Comparison of ENCODE assay signal across 5 fruit fly cellular contexts in genomic region chr3L:3036951-3037586, dm6.
A peak's percentile ranks its signal among the peaks of the same experiment; 100 is the strongest.
TF ChIP-seq lines count a peak whose summit lies in the region.

No protein-coding gene starts in this region.

- TF ChIP-seq CTCF in whole organism, embryonic (GFP tag; optimal IDR thresholded peaks at IDR 0.05; lab: Kevin White, UChicago): no peak

TF ChIP-seq in whole organism, 6 proteins besides CTCF, POLR2A, EP300 and RAD21:
- no peak for TF ChIP-seq EcR (GFP tag; optimal IDR thresholded peaks at IDR 0.05; lab: Kevin White, UChicago)
- peak; percentile 77 for TF ChIP-seq pan (optimal IDR thresholded peaks at IDR 0.05; lab: Kevin White, UChicago)

TF ChIP-seq in whole organism, embryonic, 481 proteins besides CTCF, POLR2A, EP300 and RAD21 (continues in another document):
- TF ChIP-seq Max (GFP tag; optimal IDR thresholded peaks at IDR 0.05; lab: Kevin White, UChicago): no peak
- no peak for TF ChIP-seq CG12391 (tag; optimal IDR thresholded peaks at IDR 0.05; lab: Kevin White, UChicago)
- no peak for TF ChIP-seq bowl (GFP tag; IDR thresholded peaks at IDR 0.05; lab: Robert Waterston, UW)
- no peak for TF ChIP-seq Mad (GFP tag; optimal IDR thresholded peaks at IDR 0.05; lab: Kevin White, UChicago)
- 0 out of 2 replicates have a peak, but pooled peaks have one; percentile 17 for TF ChIP-seq slbo (GFP tag; IDR thresholded peaks at IDR 0.05; lab: Robert Waterston, UW)
- TF ChIP-seq ase (GFP tag; IDR thresholded peaks at IDR 0.05; lab: Robert Waterston, UW): no peak
- TF ChIP-seq CG31441 (GFP tag; IDR thresholded peaks at IDR 0.05; lab: Robert Waterston, UW): no peak
- peak; percentile 13 for TF ChIP-seq vfl (GFP tag; optimal IDR thresholded peaks at IDR 0.05; lab: Kevin White, UChicago)
- peak; percentile 29; the same call in 1 of the 3 replicates for TF ChIP-seq row (GFP tag; IDR thresholded peaks at IDR 0.05; lab: Robert Waterston, UW)
- 0 out of 3 replicates have a peak, but pooled peaks have one; percentile 9 for TF ChIP-seq ken (GFP tag; IDR thresholded peaks at IDR 0.05; lab: Robert Waterston, UW)
- TF ChIP-seq ttk (GFP tag; IDR thresholded peaks at IDR 0.05; lab: Robert Waterston, UW): no peak
- TF ChIP-seq CG14860 (GFP tag; IDR thresholded peaks at IDR 0.05; lab: Robert Waterston, UW; ENCODE audit: partially characterized antibody): no peak
- TF ChIP-seq CG18011 (GFP tag; optimal IDR thresholded peaks at IDR 0.05; lab: Kevin White, UChicago): no peak
- TF ChIP-seq grau (tag; optimal IDR thresholded peaks at IDR 0.05; lab: Kevin White, UChicago): peak; percentile 3
- no peak for TF ChIP-seq BtbVII (GFP tag; optimal IDR thresholded peaks at IDR 0.05; lab: Kevin White, UChicago)
- TF ChIP-seq CG5245 (GFP tag; optimal IDR thresholded peaks at IDR 0.05; lab: Kevin White, UChicago): no peak
- TF ChIP-seq Hr51 (GFP tag; optimal IDR thresholded peaks at IDR 0.05; lab: Kevin White, UChicago): peak in 1 of 2 experiments; percentile 20
- TF ChIP-seq Hey (tag; optimal IDR thresholded peaks at IDR 0.05; lab: Kevin White, UChicago): no peak
- peak; percentile 7 for TF ChIP-seq Oli (tag; optimal IDR thresholded peaks at IDR 0.05; lab: Kevin White, UChicago)
- TF ChIP-seq sens (GFP tag; lab: Kevin White, UChicago): peak; percentile 38
- TF ChIP-seq pros (GFP tag; optimal IDR thresholded peaks at IDR 0.05; lab: Kevin White, UChicago): peak; percentile 8
- TF ChIP-seq crol (GFP tag; IDR thresholded peaks at IDR 0.05; lab: Robert Waterston, UW): peak; percentile 91

TF ChIP-seq in whole organism, prepupa, 60 proteins besides CTCF, POLR2A, EP300 and RAD21 (continues in another document):
- no peak for TF ChIP-seq CG6276 (GFP tag; optimal IDR thresholded peaks at IDR 0.05; lab: Kevin White, UChicago)
- no peak for TF ChIP-seq CG32006 (GFP tag; optimal IDR thresholded peaks at IDR 0.05; lab: Kevin White, UChicago)
- peak; percentile 27 for TF ChIP-seq pdm3 (GFP tag; optimal IDR thresholded peaks at IDR 0.05; lab: Kevin White, UChicago)
- TF ChIP-seq salr (GFP tag; optimal IDR thresholded peaks at IDR 0.05; lab: Kevin White, UChicago): no peak
- TF ChIP-seq Ets21C (GFP tag; optimal IDR thresholded peaks at IDR 0.05; lab: Kevin White, UChicago): peak; percentile 22
- TF ChIP-seq cyc (GFP tag; optimal IDR thresholded peaks at IDR 0.05; lab: Kevin White, UChicago): peak; percentile 13
- TF ChIP-seq Smox (GFP tag; optimal IDR thresholded peaks at IDR 0.05; lab: Kevin White, UChicago): peak; percentile 52
- TF ChIP-seq esn (GFP tag; optimal IDR thresholded peaks at IDR 0.05; lab: Kevin White, UChicago): peak; percentile 53
- TF ChIP-seq dsx (GFP tag; optimal IDR thresholded peaks at IDR 0.05; lab: Kevin White, UChicago; ENCODE audit: poor library complexity, severe bottlenecking): no peak
- peak; percentile 58 for TF ChIP-seq Met (GFP tag; optimal IDR thresholded peaks at IDR 0.05; lab: Kevin White, UChicago)
- TF ChIP-seq lz (GFP tag; optimal IDR thresholded peaks at IDR 0.05; lab: Kevin White, UChicago): peak; percentile 53
- TF ChIP-seq achi (GFP tag; optimal IDR thresholded peaks at IDR 0.05; lab: Kevin White, UChicago): peak; percentile 28
- peak; percentile 81 for TF ChIP-seq svp (GFP tag; lab: Kevin White, UChicago)
- peak; percentile 25 for TF ChIP-seq CG6792 (GFP tag; optimal IDR thresholded peaks at IDR 0.05; lab: Kevin White, UChicago)
- no peak for TF ChIP-seq CG6163 (GFP tag; IDR thresholded peaks at IDR 0.05; lab: Robert Waterston, UW)
- peak; percentile 66 for TF ChIP-seq Eip93F (GFP tag; optimal IDR thresholded peaks at IDR 0.05; lab: Kevin White, UChicago)
- peak; percentile 13 for TF ChIP-seq CG8319 (GFP tag; optimal IDR thresholded peaks at IDR 0.05; lab: Kevin White, UChicago)
- peak; percentile 67 for TF ChIP-seq Hr39 (GFP tag; optimal IDR thresholded peaks at IDR 0.05; lab: Kevin White, UChicago)
- TF ChIP-seq CG11902 (GFP tag; optimal IDR thresholded peaks at IDR 0.05; lab: Kevin White, UChicago): peak; percentile 8
- TF ChIP-seq CG8632 (GFP tag; optimal IDR thresholded peaks at IDR 0.05; lab: Kevin White, UChicago): no peak
- TF ChIP-seq OdsH (GFP tag; optimal IDR thresholded peaks at IDR 0.05; lab: Kevin White, UChicago): peak; percentile 39
- TF ChIP-seq CG7368 (GFP tag; optimal IDR thresholded peaks at IDR 0.05; lab: Kevin White, UChicago): peak; percentile 3
- peak; percentile 54 for TF ChIP-seq topi (GFP tag; optimal IDR thresholded peaks at IDR 0.05; lab: Kevin White, UChicago)

TF ChIP-seq in whole organism, pupa, 21 proteins besides CTCF, POLR2A, EP300 and RAD21:
- TF ChIP-seq CG15710 (tag; optimal IDR thresholded peaks at IDR 0.05; lab: Kevin White, UChicago) (no peak), CG8159 (tag; optimal IDR thresholded peaks at IDR 0.05; lab: Kevin White, UChicago) (no peak), Pif1A (GFP tag; optimal IDR thresholded peaks at IDR 0.05; lab: Kevin White, UChicago) (no peak), fd96Ca (GFP tag; IDR thresholded peaks at IDR 0.05; lab: Robert Waterston, UW) (no peak), Pif1B (GFP tag; optimal IDR thresholded peaks at IDR 0.05; lab: Kevin White, UChicago) (no peak), CG17806 (tag; optimal IDR thresholded peaks at IDR 0.05; lab: Kevin White, UChicago) (no peak), CG4496 (GFP tag; IDR thresholded peaks at IDR 0.05; lab: Robert Waterston, UW) (no peak), D1 (tag; optimal IDR thresholded peaks at IDR 0.05; lab: Kevin White, UChicago) (no peak), CG10348 (GFP tag; IDR thresholded peaks at IDR 0.05; lab: Robert Waterston, UW) (no peak), CG32121 (GFP tag; IDR thresholded peaks at IDR 0.05; lab: Robert Waterston, UW) (peak; percentile 23; the same call in 1 of the 2 replicates), CG12605 (GFP tag; IDR thresholded peaks at IDR 0.05; lab: Robert Waterston, UW) (no peak), rn (GFP tag; IDR thresholded peaks at IDR 0.05; lab: Robert Waterston, UW) (no peak), CG13204 (GFP tag; optimal IDR thresholded peaks at IDR 0.05; lab: Kevin White, UChicago) (peak; percentile 50), gl (tag; optimal IDR thresholded peaks at IDR 0.05; lab: Kevin White, UChicago) (no peak), CG9948 (tag; optimal IDR thresholded peaks at IDR 0.05; lab: Kevin White, UChicago) (no peak), CG14655 (GFP tag; optimal IDR thresholded peaks at IDR 0.05; lab: Kevin White, UChicago) (no peak), CG34367 (tag; optimal IDR thresholded peaks at IDR 0.05; lab: Kevin White, UChicago) (no peak), Snoo (tag; optimal IDR thresholded peaks at IDR 0.05; lab: Kevin White, UChicago) (no peak)

TF ChIP-seq in whole organism, wandering third instar larva, 38 proteins besides CTCF, POLR2A, EP300 and RAD21:
- peak; percentile 34 for TF ChIP-seq brk (GFP tag; optimal IDR thresholded peaks at IDR 0.05; lab: Kevin White, UChicago)
- peak; percentile 13 for TF ChIP-seq Jra (GFP tag; optimal IDR thresholded peaks at IDR 0.05; lab: Kevin White, UChicago)
- no peak for TF ChIP-seq Mio (GFP tag; optimal IDR thresholded peaks at IDR 0.05; lab: Kevin White, UChicago)
- peak; percentile 71 for TF ChIP-seq br (GFP tag; optimal IDR thresholded peaks at IDR 0.05; lab: Kevin White, UChicago)
- TF ChIP-seq dsf (GFP tag; optimal IDR thresholded peaks at IDR 0.05; lab: Kevin White, UChicago; ENCODE audit: borderline replicate concordance): no peak
- peak; percentile 45 for TF ChIP-seq fru (GFP tag; optimal IDR thresholded peaks at IDR 0.05; lab: Kevin White, UChicago)
- TF ChIP-seq OdsH (GFP tag; optimal IDR thresholded peaks at IDR 0.05; lab: Kevin White, UChicago): peak; percentile 60
- TF ChIP-seq Dfd (GFP tag; optimal IDR thresholded peaks at IDR 0.05; lab: Kevin White, UChicago): no peak
- no peak for TF ChIP-seq tai (GFP tag; optimal IDR thresholded peaks at IDR 0.05; lab: Kevin White, UChicago)
- no peak for TF ChIP-seq sv (GFP tag; optimal IDR thresholded peaks at IDR 0.05; lab: Kevin White, UChicago)
- peak; percentile 9 for TF ChIP-seq HLH106 (tag; optimal IDR thresholded peaks at IDR 0.05; lab: Kevin White, UChicago)
- peak; percentile 47 for TF ChIP-seq Hnf4 (GFP tag; optimal IDR thresholded peaks at IDR 0.05; lab: Kevin White, UChicago)
- TF ChIP-seq CG9705 (GFP tag; optimal IDR thresholded peaks at IDR 0.05; lab: Kevin White, UChicago): no peak
- TF ChIP-seq h (GFP tag; optimal IDR thresholded peaks at IDR 0.05; lab: Kevin White, UChicago): peak; percentile 66
- no peak for TF ChIP-seq Rel (GFP tag; optimal IDR thresholded peaks at IDR 0.05; lab: Kevin White, UChicago)
- peak; percentile 19 for TF ChIP-seq Rel (tag; optimal IDR thresholded peaks at IDR 0.05; lab: Kevin White, UChicago)
- no peak for TF ChIP-seq GATAd (GFP tag; optimal IDR thresholded peaks at IDR 0.05; lab: Kevin White, UChicago)
- TF ChIP-seq Sp1 (GFP tag; optimal IDR thresholded peaks at IDR 0.05; lab: Kevin White, UChicago): peak; percentile 2
- TF ChIP-seq usp (GFP tag; optimal IDR thresholded peaks at IDR 0.05; lab: Kevin White, UChicago): no peak
- no peak for TF ChIP-seq pan (optimal IDR thresholded peaks at IDR 0.05; lab: Kevin White, UChicago)
- TF ChIP-seq CrebA (GFP tag; optimal IDR thresholded peaks at IDR 0.05; lab: Kevin White, UChicago; ENCODE audit: borderline replicate concordance): no peak
- TF ChIP-seq foxo (GFP tag; optimal IDR thresholded peaks at IDR 0.05; lab: Kevin White, UChicago): peak in 1 of 2 experiments; percentile 59
- no peak for TF ChIP-seq dmrt93B (GFP tag; optimal IDR thresholded peaks at IDR 0.05; lab: Kevin White, UChicago)
- peak; percentile 61 for TF ChIP-seq rgr (GFP tag; optimal IDR thresholded peaks at IDR 0.05; lab: Kevin White, UChicago)
- no peak for TF ChIP-seq CG32264 (GFP tag; optimal IDR thresholded peaks at IDR 0.05; lab: Kevin White, UChicago)
- TF ChIP-seq woc (GFP tag; optimal IDR thresholded peaks at IDR 0.05; lab: Kevin White, UChicago): peak; percentile 61
- no peak for TF ChIP-seq N (GFP tag; optimal IDR thresholded peaks at IDR 0.05; lab: Kevin White, UChicago)
- TF ChIP-seq psq (GFP tag; optimal IDR thresholded peaks at IDR 0.05; lab: Kevin White, UChicago): peak; percentile 49
- TF ChIP-seq ey (GFP tag; optimal IDR thresholded peaks at IDR 0.05; lab: Kevin White, UChicago): peak; percentile 52
